Worm (Caenorhabditis elegans): ENCODE results near the gene piki-1.

DNA sequence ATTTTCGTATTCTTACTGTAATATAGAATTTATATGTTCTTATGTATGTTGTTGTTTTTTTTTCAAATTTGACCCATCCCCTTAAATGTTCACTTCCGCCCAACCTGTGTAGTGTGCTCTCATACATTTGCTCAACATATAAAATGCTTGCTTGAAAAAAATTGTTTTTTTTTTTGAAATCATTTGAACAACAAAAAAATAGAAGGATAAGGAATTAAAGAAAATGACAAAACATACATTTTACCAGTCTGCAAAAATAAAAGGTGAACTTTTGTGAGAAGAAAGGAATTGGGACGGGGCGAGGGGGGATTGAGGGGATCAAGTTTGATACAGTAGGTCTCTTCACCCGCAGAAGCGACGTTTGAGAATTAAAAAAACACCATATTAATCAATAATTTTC, 22.3 kb upstream of the piki-1 start:
- TF ChIP-seq W03F9.2 (tag; optimal IDR thresholded peaks at IDR 0.05): no peak
- no peak for TF ChIP-seq dao-5 (tag; optimal IDR thresholded peaks at IDR 0.05)
- no peak for TF ChIP-seq him-1 (tag; optimal IDR thresholded peaks at IDR 0.05)

All from whole organism, L4/young adult.